Worm (Caenorhabditis elegans): ENCODE data around the gene srz-11.

srz-11 gene

ce11 chrV:15133812-15134211 is 29.1 kb upstream of the srz-11 start:
- no peak for TF ChIP-seq tlf-1 (GFP tag; optimal IDR thresholded peaks at IDR 0.05)
- TF ChIP-seq hsf-1 (GFP tag; IDR thresholded peaks at IDR 0.05), result 0 out of 2 replicates have a peak, but pooled peaks have one; percentile 18

- no peak for TF ChIP-seq nhr-90 (tag; optimal IDR thresholded peaks at IDR 0.05)
- no peak for TF ChIP-seq tbx-9 (tag; optimal IDR thresholded peaks at IDR 0.05; ENCODE audit: borderline replicate concordance)
- no peak for TF ChIP-seq ceh-79 (tag; optimal IDR thresholded peaks at IDR 0.05)
- TF ChIP-seq ceh-27 (GFP tag; optimal IDR thresholded peaks at IDR 0.05), result peak; percentile 52
- TF ChIP-seq B0019.2 (GFP tag; conservative IDR thresholded peaks at IDR 0.05), result 0 out of 2 replicates have a peak, but pooled peaks have one; percentile 42
- peak; percentile 62 for TF ChIP-seq lin-54 (GFP tag; optimal IDR thresholded peaks at IDR 0.05)
- no peak for TF ChIP-seq ama-1 (optimal IDR thresholded peaks at IDR 0.05)
- TF ChIP-seq ama-1 (GFP tag; optimal IDR thresholded peaks at IDR 0.05), result no peak
- no peak for TF ChIP-seq zfh-2 (GFP tag; conservative IDR thresholded peaks at IDR 0.05)
- 0 out of 2 replicates have a peak, but pooled peaks have one; percentile 28 for TF ChIP-seq aptf-2 (GFP tag; conservative IDR thresholded peaks at IDR 0.05)
- peak; percentile 40; the same call in 1 of the 2 replicates for TF ChIP-seq madf-6 (GFP tag; IDR thresholded peaks at IDR 0.05)
- TF ChIP-seq dox-1 (GFP tag; IDR thresholded peaks at IDR 0.05), result peak; percentile 73
- TF ChIP-seq lsl-1 (GFP tag; optimal IDR thresholded peaks at IDR 0.05), result peak; percentile 48
- no peak for TF ChIP-seq lin-40 (tag; optimal IDR thresholded peaks at IDR 0.05)
- peak; percentile 76 for TF ChIP-seq F23B12.7 (tag; optimal IDR thresholded peaks at IDR 0.05; ENCODE audit: insufficient read depth)
- peak; percentile 7 for TF ChIP-seq dpl-1 (GFP tag; optimal IDR thresholded peaks at IDR 0.05)
- peak; percentile 25 for TF ChIP-seq snpc-3.4 (tag; optimal IDR thresholded peaks at IDR 0.05)
- TF ChIP-seq snpc-4 (GFP tag; optimal IDR thresholded peaks at IDR 0.05), result no peak
- TF ChIP-seq snpc-4 (tag; optimal IDR thresholded peaks at IDR 0.05), result peak in 3 of 4 experiments; percentile 5 to 66 (median 53)
- TF ChIP-seq F57A8.1 (GFP tag; optimal IDR thresholded peaks at IDR 0.05), result no peak
- TF ChIP-seq rcor-1 (GFP tag; IDR thresholded peaks at IDR 0.05), result peak; percentile 51; the same call in 1 of the 2 replicates
- peak; percentile 95 for TF ChIP-seq ceh-100 (GFP tag; IDR thresholded peaks at IDR 0.05)
- peak; percentile 90 for TF ChIP-seq mcd-1 (GFP tag; IDR thresholded peaks at IDR 0.05)
- peak; percentile 98 for TF ChIP-seq hmg-1.2 (GFP tag; IDR thresholded peaks at IDR 0.05)
- no peak for TF ChIP-seq egl-44 (GFP tag; IDR thresholded peaks at IDR 0.05)
- peak in 1 of 3 experiments; percentile 53 for TF ChIP-seq lin-35 (GFP tag; optimal IDR thresholded peaks at IDR 0.05)
- 0 out of 2 replicates have a peak, but pooled peaks have one; percentile 36 for TF ChIP-seq cebp-1 (GFP tag; IDR thresholded peaks at IDR 0.05)
- TF ChIP-seq cebp-1 (tag; optimal IDR thresholded peaks at IDR 0.05), result no peak
- TF ChIP-seq nfya-1 (tag; optimal IDR thresholded peaks at IDR 0.05; ENCODE audit: borderline replicate concordance, insufficient read depth), result no peak
- TF ChIP-seq T07F8.4 (tag; optimal IDR thresholded peaks at IDR 0.05), result no peak
- peak; percentile 8 for TF ChIP-seq madf-10 (tag; optimal IDR thresholded peaks at IDR 0.05)
- peak; percentile 34 for TF ChIP-seq tbp1 (GFP tag; optimal IDR thresholded peaks at IDR 0.05)
- TF ChIP-seq ZK185.1 (tag; optimal IDR thresholded peaks at IDR 0.05; ENCODE audit: poor library complexity, severe bottlenecking), result peak; percentile 6
- TF ChIP-seq nhr-80 (tag; optimal IDR thresholded peaks at IDR 0.05), result peak; percentile 2
- TF ChIP-seq hmg-20 (GFP tag; IDR thresholded peaks at IDR 0.05), result no peak
- peak; percentile 79 for TF ChIP-seq D2030.7 (GFP tag; IDR thresholded peaks at IDR 0.05)
- no peak for TF ChIP-seq mxl-1 (tag; optimal IDR thresholded peaks at IDR 0.05)
- 0 out of 2 replicates have a peak, but pooled peaks have one; percentile 31 for TF ChIP-seq Y95B8A.8 (GFP tag; IDR thresholded peaks at IDR 0.05)
- peak; percentile 46 for TF ChIP-seq ceh-91 (GFP tag; IDR thresholded peaks at IDR 0.05)
- TF ChIP-seq F33H1.4 (GFP tag; IDR thresholded peaks at IDR 0.05), result 0 out of 2 replicates have a peak, but pooled peaks have one; percentile 31
- TF ChIP-seq Y67H2A.10 (GFP tag; conservative IDR thresholded peaks at IDR 0.05), result 0 out of 2 replicates have a peak, but pooled peaks have one; percentile 15
- no peak for TF ChIP-seq gei-17 (GFP tag; optimal IDR thresholded peaks at IDR 0.05)
- TF ChIP-seq efl-1 (GFP tag; optimal IDR thresholded peaks at IDR 0.05), result peak; percentile 61
- TF ChIP-seq F49E8.2 (tag; optimal IDR thresholded peaks at IDR 0.05; ENCODE audit: insufficient read depth), result peak; percentile 77
Measured at ce11 chrV:15136772-15137171, 26.1 kb upstream of the srz-11 start, which contains the start of gene aipl-1. Gene aipl-1, minus strand, starts transcription at chrV:15136801.
